Worm (Caenorhabditis elegans): ENCODE measurements around the gene istr-1.

The istr-1 gene

ce11 chrV:12751495-12752050 lies 53.9 kb downstream of the istr-1 start, which contains the start of gene C15C8.6:
TSS of gene C15C8.6 (minus strand) at chrV:12751545.
- TF ChIP-seq him-1 (tag; optimal IDR thresholded peaks at IDR 0.05) (no peak), W03F9.2 (tag; optimal IDR thresholded peaks at IDR 0.05) (no peak), dao-5 (tag; optimal IDR thresholded peaks at IDR 0.05) (no peak)

DNA sequence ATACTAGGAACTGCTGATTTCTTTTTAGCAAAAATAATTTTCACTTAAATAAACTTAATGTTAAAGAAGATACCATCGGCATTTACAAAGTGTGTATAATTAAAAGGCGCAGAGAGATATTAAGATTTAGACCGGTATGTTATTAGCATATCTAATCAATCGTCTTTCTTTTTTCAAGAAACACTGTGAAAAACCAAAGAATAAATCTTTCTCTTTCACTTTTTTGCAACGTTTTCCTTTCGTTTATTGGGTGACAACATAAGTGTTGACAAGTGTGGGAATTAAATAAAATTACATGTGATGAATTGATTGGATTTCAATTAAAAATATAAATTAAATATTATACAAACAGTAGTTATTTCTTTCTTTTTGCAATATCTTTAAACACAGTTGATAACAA lies 54.7 kb downstream of the istr-1 start, which contains the start of gene C15C8.8:
Gene C15C8.8 (minus strand): TSS at position 101 of the 400 bp plus-strand sequence.
- no peak for TF ChIP-seq dao-5 (tag; optimal IDR thresholded peaks at IDR 0.05)
- TF ChIP-seq W03F9.2 (tag; optimal IDR thresholded peaks at IDR 0.05) = no peak
- TF ChIP-seq him-1 (tag; optimal IDR thresholded peaks at IDR 0.05) = no peak
